Fruit fly (Drosophila melanogaster): Measurements from ENCODE around the gene CG14298.

Gene CG14298

DNA sequence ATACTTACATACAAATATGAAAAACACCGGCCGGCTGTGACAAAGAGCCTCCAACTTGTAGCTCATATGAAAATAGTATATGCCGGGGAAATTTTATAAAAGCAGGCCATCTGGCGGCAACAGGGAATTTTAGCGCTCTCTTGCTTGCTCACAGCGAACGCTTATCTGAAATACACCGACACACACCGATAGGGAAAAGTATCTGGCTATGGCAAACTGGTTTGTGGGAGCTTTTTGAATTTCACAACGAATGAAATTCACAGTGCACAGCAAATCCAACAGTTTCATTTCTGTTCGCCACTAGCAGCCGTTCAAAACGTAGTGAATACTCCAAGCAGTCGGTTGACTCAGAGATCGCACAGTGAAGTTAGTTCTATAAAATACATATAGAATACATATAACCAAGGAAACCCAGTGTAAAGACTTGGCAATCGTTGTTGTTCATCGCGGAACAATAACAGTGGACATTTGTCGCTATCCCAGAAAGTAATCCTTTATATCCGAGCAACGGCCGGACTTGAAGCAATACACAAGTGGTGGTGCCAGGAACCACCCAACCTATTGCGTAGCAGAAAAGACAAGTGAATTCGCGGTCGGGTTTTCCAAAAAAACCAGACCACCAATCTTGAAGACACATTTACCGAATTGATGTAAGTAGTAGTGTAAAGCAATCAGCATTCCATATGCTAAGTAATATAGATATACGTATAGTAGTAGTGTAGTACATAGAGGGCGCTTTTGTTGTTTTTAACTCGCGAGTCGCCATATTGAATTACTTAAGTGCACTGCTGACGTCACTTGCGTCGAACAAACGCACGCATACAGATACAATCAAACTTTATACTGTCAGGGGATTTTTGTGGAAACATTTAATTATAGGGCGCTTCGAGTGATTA, 42.9 kb downstream of the CG14298 start:
- TF ChIP-seq zen2 (GFP tag; IDR thresholded peaks at IDR 0.05; ENCODE audit: partially characterized antibody) (peak; percentile 41; the same call in 1 of the 3 replicates), hkb (optimal IDR thresholded peaks at IDR 0.05) (no peak), hkb (GFP tag; IDR thresholded peaks at IDR 0.05) (peak; percentile 21; the same call in 1 of the 2 replicates), MBD-R2 (GFP tag; IDR thresholded peaks at IDR 0.05) (peak; percentile 25; the same call in 1 of the 2 replicates), CoRest (tag; optimal IDR thresholded peaks at IDR 0.05) (no peak), ap (GFP tag; IDR thresholded peaks at IDR 0.05) (no peak), CG15011 (GFP tag; optimal IDR thresholded peaks at IDR 0.05) (no peak), vvl (GFP tag; IDR thresholded peaks at IDR 0.05) (peak; percentile 51; the same call in 1 of the 2 replicates), CG12236 (GFP tag; optimal IDR thresholded peaks at IDR 0.05) (no peak), H15 (GFP tag; IDR thresholded peaks at IDR 0.05) (no peak), hth (optimal IDR thresholded peaks at IDR 0.05) (no peak), cato (GFP tag; optimal IDR thresholded peaks at IDR 0.05; ENCODE audit: borderline replicate concordance) (no peak), BtbVII (GFP tag; optimal IDR thresholded peaks at IDR 0.05) (peak; percentile 26), usp (GFP tag; optimal IDR thresholded peaks at IDR 0.05) (no peak), CG7839 (tag; optimal IDR thresholded peaks at IDR 0.05) (peak; percentile 23), CG9609 (GFP tag; optimal IDR thresholded peaks at IDR 0.05) (no peak), knrl (GFP tag; IDR thresholded peaks at IDR 0.05; ENCODE audit: partially characterized antibody) (peak; percentile 16; the same call in 1 of the 3 replicates), CrebB (tag; optimal IDR thresholded peaks at IDR 0.05) (no peak), CG1233 (GFP tag; optimal IDR thresholded peaks at IDR 0.05) (peak; percentile 12), klu (GFP tag; IDR thresholded peaks at IDR 0.05) (no peak), CG31365 (tag; optimal IDR thresholded peaks at IDR 0.05) (no peak), wdn (GFP tag; IDR thresholded peaks at IDR 0.05) (peak; percentile 37; the same call in 1 of the 2 replicates), gcm2 (GFP tag; optimal IDR thresholded peaks at IDR 0.05) (no peak), Ravus (GFP tag; IDR thresholded peaks at IDR 0.05) (no peak), onecut (GFP tag; IDR thresholded peaks at IDR 0.05) (no peak), shn (GFP tag; optimal IDR thresholded peaks at IDR 0.05) (no peak), CG12942 (GFP tag; optimal IDR thresholded peaks at IDR 0.05) (no peak), zen (tag; optimal IDR thresholded peaks at IDR 0.05) (no peak), CG32767 (GFP tag; IDR thresholded peaks at IDR 0.05) (peak; percentile 87; the same call in 1 of the 2 replicates), CG1832 (GFP tag; optimal IDR thresholded peaks at IDR 0.05) (no peak), fd3F (GFP tag; optimal IDR thresholded peaks at IDR 0.05) (no peak), CG8478 (optimal IDR thresholded peaks at IDR 0.05) (no peak), dmrt99B (tag; optimal IDR thresholded peaks at IDR 0.05) (peak; percentile 1), Fer2 (tag; optimal IDR thresholded peaks at IDR 0.05) (no peak), Bgb (GFP tag; IDR thresholded peaks at IDR 0.05; ENCODE audit: partially characterized antibody) (peak; percentile 57; the same call in 1 of the 2 replicates), CG11696 (GFP tag; IDR thresholded peaks at IDR 0.05) (no peak), grau (tag; optimal IDR thresholded peaks at IDR 0.05) (peak; percentile 28), chn (GFP tag; optimal IDR thresholded peaks at IDR 0.05) (no peak), GATAe (GFP tag; conservative IDR thresholded peaks at IDR 0.05) (no peak), CHES-1-like (GFP tag; optimal IDR thresholded peaks at IDR 0.05) (no peak), CG17186 (GFP tag; optimal IDR thresholded peaks at IDR 0.05) (no peak), Awh (GFP tag; IDR thresholded peaks at IDR 0.05) (no peak), slp2 (GFP tag; optimal IDR thresholded peaks at IDR 0.05) (no peak), HLH54F (GFP tag; optimal IDR thresholded peaks at IDR 0.05) (no peak), CG14014 (GFP tag; IDR thresholded peaks at IDR 0.05) (no peak), CG15696 (tag; optimal IDR thresholded peaks at IDR 0.05) (no peak), tll (GFP tag; optimal IDR thresholded peaks at IDR 0.05) (no peak), nom (GFP tag; optimal IDR thresholded peaks at IDR 0.05) (peak; percentile 51), ham (GFP tag; IDR thresholded peaks at IDR 0.05) (no peak), Poxn (GFP tag; IDR thresholded peaks at IDR 0.05) (no peak)
